Fruit fly (Drosophila melanogaster): Measurements from ENCODE around the gene CG10479.

CG10479 gene

DNA sequence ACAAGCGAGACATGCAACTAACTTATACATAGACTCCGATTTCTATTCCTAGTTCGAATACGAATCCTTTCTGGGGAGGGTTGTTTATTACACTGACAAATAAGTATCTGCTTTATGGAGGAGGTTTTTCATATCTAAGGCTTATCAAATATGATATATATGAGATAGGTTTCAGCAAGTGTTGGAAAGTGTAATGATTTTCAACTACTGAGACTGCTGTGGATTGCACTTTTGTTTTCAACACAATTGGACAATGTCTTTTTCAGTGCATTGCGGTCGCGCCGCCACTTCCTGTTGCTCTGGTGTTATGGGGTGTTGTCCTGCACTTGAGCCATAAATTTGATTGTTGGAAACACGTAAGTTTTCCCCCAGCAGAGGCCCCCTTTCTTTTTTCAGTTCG, 11.8 kb upstream of the CG10479 start (continued):
- TF ChIP-seq CG4282 (GFP tag; optimal IDR thresholded peaks at IDR 0.05) (no peak), CG42726 (GFP tag; IDR thresholded peaks at IDR 0.05; ENCODE audit: partially characterized antibody) (no peak), NK7.1 (GFP tag; optimal IDR thresholded peaks at IDR 0.05) (no peak), schlank (tag; optimal IDR thresholded peaks at IDR 0.05) (no peak), Elba2 (GFP tag; optimal IDR thresholded peaks at IDR 0.05) (peak; percentile 24), CG5180 (GFP tag; optimal IDR thresholded peaks at IDR 0.05) (peak; percentile 18), Ets65A (GFP tag) (peak; percentile 83), Hr39 (optimal IDR thresholded peaks at IDR 0.05) (no peak), CG3995 (GFP tag; optimal IDR thresholded peaks at IDR 0.05) (no peak), CkIIα-i1 (GFP tag; IDR thresholded peaks at IDR 0.05) (no peak), Sry-δ (GFP tag; optimal IDR thresholded peaks at IDR 0.05) (no peak), CG4424 (GFP tag; optimal IDR thresholded peaks at IDR 0.05) (peak; percentile 68), CG7987 (GFP tag; optimal IDR thresholded peaks at IDR 0.05) (no peak), maf-S (GFP tag; optimal IDR thresholded peaks at IDR 0.05) (no peak), CG31388 (GFP tag; optimal IDR thresholded peaks at IDR 0.05) (no peak), h (optimal IDR thresholded peaks at IDR 0.05) (no peak), CG15479 (GFP tag; optimal IDR thresholded peaks at IDR 0.05) (no peak), fd3F (GFP tag; optimal IDR thresholded peaks at IDR 0.05) (no peak), D (optimal IDR thresholded peaks at IDR 0.05) (no peak), D (GFP tag; optimal IDR thresholded peaks at IDR 0.05) (peak; percentile 74), CG4730 (GFP tag; IDR thresholded peaks at IDR 0.05) (0 out of 2 replicates have a peak, but pooled peaks have one; percentile 17), org-1 (GFP tag; optimal IDR thresholded peaks at IDR 0.05) (peak; percentile 14), CG1832 (GFP tag; optimal IDR thresholded peaks at IDR 0.05) (no peak), CG14441 (GFP tag; IDR thresholded peaks at IDR 0.05) (no peak), Bdp1 (GFP tag; optimal IDR thresholded peaks at IDR 0.05) (no peak), Gug (GFP tag; IDR thresholded peaks at IDR 0.05) (0 out of 4 replicates have a peak, but pooled peaks have one; percentile 14), CG17568 (GFP tag; optimal IDR thresholded peaks at IDR 0.05) (peak; percentile 18), Scr (GFP tag; IDR thresholded peaks at IDR 0.05; ENCODE audit: partially characterized antibody) (no peak), trh (GFP tag; optimal IDR thresholded peaks at IDR 0.05) (no peak), CG30403 (GFP tag; optimal IDR thresholded peaks at IDR 0.05) (peak; percentile 38), Spps (tag; optimal IDR thresholded peaks at IDR 0.05) (peak; percentile 62), so (GFP tag; IDR thresholded peaks at IDR 0.05) (no peak), abd-A (tag; optimal IDR thresholded peaks at IDR 0.05) (no peak), CG10959 (GFP tag; IDR thresholded peaks at IDR 0.05) (peak; percentile 75), ato (GFP tag; IDR thresholded peaks at IDR 0.05; ENCODE audit: partially characterized antibody) (no peak), crol (GFP tag; IDR thresholded peaks at IDR 0.05) (no peak), CG12769 (tag; optimal IDR thresholded peaks at IDR 0.05) (peak; percentile 6), CG3163 (GFP tag; optimal IDR thresholded peaks at IDR 0.05) (no peak), Chrac-16 (GFP tag; optimal IDR thresholded peaks at IDR 0.05) (peak; percentile 53), Ptx1 (GFP tag; IDR thresholded peaks at IDR 0.05) (no peak), Optix (GFP tag; IDR thresholded peaks at IDR 0.05) (peak; percentile 68; the same call in 2 of the 3 replicates), toy (GFP tag; IDR thresholded peaks at IDR 0.05) (no peak), CG18619 (GFP tag; optimal IDR thresholded peaks at IDR 0.05) (peak; percentile 16), Atf6 (GFP tag; IDR thresholded peaks at IDR 0.05) (no peak), Blimp-1 (GFP tag; optimal IDR thresholded peaks at IDR 0.05) (peak; percentile 65), pfk (GFP tag; optimal IDR thresholded peaks at IDR 0.05) (no peak), hth (optimal IDR thresholded peaks at IDR 0.05) (no peak), bab2 (GFP tag; optimal IDR thresholded peaks at IDR 0.05) (no peak), CG11696 (GFP tag; IDR thresholded peaks at IDR 0.05) (peak; percentile 44; the same call in 1 of the 2 replicates), CHES-1-like (GFP tag; optimal IDR thresholded peaks at IDR 0.05) (no peak), croc (GFP tag; conservative IDR thresholded peaks at IDR 0.05) (peak; percentile 37; the same call in 2 of the 3 replicates), NFAT (GFP tag; IDR thresholded peaks at IDR 0.05) (no peak), Lpt (GFP tag; optimal IDR thresholded peaks at IDR 0.05) (no peak), Camta (GFP tag; optimal IDR thresholded peaks at IDR 0.05) (peak; percentile 55)

Data from whole organism, embryonic.